Worm (Caenorhabditis elegans) whole organism, L4 larva: ENCODE results near the gene eif-2D.

Source experiments
- F44E2.7 ChIP-seq: fragments of 200-800 bp; sonication (Bioruptor generic); IDR thresholded peaks from 2 replicates; pipeline ENCODE4 v2.1.2; 2022; ENCODE audit warnings: missing genetic modification characterization, missing compliant biosample characterization
- F49E8.2 ChIP-seq: sonication (generic microtip); optimal IDR thresholded peaks from 2 replicates; lab custom pipeline; 2016; ENCODE audit warnings: missing compliant biosample characterization, mild to moderate bottlenecking, missing genetic modification characterization, borderline replicate concordance
- T20F7.1 ChIP-seq: fragments of 200-800 bp; sonication (Bioruptor generic); optimal IDR thresholded peaks from 2 replicates; lab custom pipeline; 2018; ENCODE audit warnings: mild to moderate bottlenecking, missing genetic modification characterization, missing compliant biosample characterization
- ZK546.5 ChIP-seq, 2 experiments: sonication (generic microtip); optimal IDR thresholded peaks; 2 replicates each; lab custom pipeline; 2017; ENCODE audit warnings: missing biosample characterization in 2 of 2, missing genetic modification characterization in 2 of 2
- aly-2 ChIP-seq: sonication (generic microtip); optimal IDR thresholded peaks from 2 replicates; lab custom pipeline; 2018; ENCODE audit warnings: missing biosample characterization, missing genetic modification characterization
- ama-1 ChIP-seq: fragments of 150-350 bp; optimal IDR thresholded peaks from 2 replicates; lab custom pipeline; 2014; ENCODE audit warnings: inconsistent platforms, mixed read lengths
- arid-1 ChIP-seq: fragments of 200-800 bp; sonication (Bioruptor generic); conservative IDR thresholded peaks from 2 replicates; pipeline ENCODE4 v1.3.6; 2022; ENCODE audit warnings: missing genetic modification reagents, missing genetic modification characterization, missing compliant biosample characterization
- ceh-44 ChIP-seq: fragments of 200-800 bp; sonication (Bioruptor generic); IDR thresholded peaks from 2 replicates; pipeline ENCODE4 v1.3.6; 2022; ENCODE audit warnings: missing genetic modification reagents, missing genetic modification characterization, missing compliant biosample characterization
- daf-16 ChIP-seq, 3 experiments: sonication (generic microtip); optimal IDR thresholded peaks; 2 replicates each; lab custom pipeline; 2016 to 2017; ENCODE audit warnings: missing genetic modification characterization in 3 of 3, missing genetic modification reagents in 3 of 3, mild to moderate bottlenecking in 2 of 3, missing compliant biosample characterization in 2 of 3, missing biosample characterization in 1 of 3, moderate library complexity in 1 of 3
- dpl-1 ChIP-seq: fragments of 150-350 bp; optimal IDR thresholded peaks from 2 replicates; lab custom pipeline; 2014; ENCODE audit warnings: missing biosample characterization, missing genetic modification reagents, missing genetic modification characterization
- dve-1 ChIP-seq: sonication (generic microtip); optimal IDR thresholded peaks from 2 replicates; lab custom pipeline; 2017; ENCODE audit warnings: antibody characterized with exemption, mild to moderate bottlenecking, missing genetic modification characterization, missing compliant biosample characterization; ENCODE audit not compliant: insufficient read depth
- fkh-10 ChIP-seq: fragments of 150-350 bp; optimal IDR thresholded peaks from 2 replicates; lab custom pipeline; 2014; ENCODE audit warnings: missing biosample characterization, missing genetic modification reagents, missing genetic modification characterization
- hif-1 ChIP-seq, 2 experiments: sonication (generic microtip); optimal IDR thresholded peaks; 2 replicates each; lab custom pipeline; 2016 to 2017; ENCODE audit warnings: missing compliant biosample characterization in 2 of 2, missing genetic modification characterization in 2 of 2, missing genetic modification reagents in 2 of 2, missing genotype in 2 of 2, mild to moderate bottlenecking in 1 of 2
- hlh-11 ChIP-seq: fragments of 200-800 bp; sonication (Bioruptor generic); optimal IDR thresholded peaks from 2 replicates; lab custom pipeline; 2018; ENCODE audit warnings: mild to moderate bottlenecking, missing genetic modification characterization, missing compliant biosample characterization
- hmg-1.1 ChIP-seq: fragments of 200-800 bp; sonication (Bioruptor generic); IDR thresholded peaks from 2 replicates; pipeline ENCODE4 v1.3.6; 2022; ENCODE audit warnings: missing genetic modification reagents, missing genetic modification characterization, missing compliant biosample characterization
- lin-13 ChIP-seq: fragments of 150-350 bp; optimal IDR thresholded peaks from 2 replicates; lab custom pipeline; 2014; ENCODE audit warnings: missing biosample characterization, missing genetic modification reagents, missing genetic modification characterization
- lin-29 ChIP-seq: fragments of 200-800 bp; sonication (Bioruptor generic); IDR thresholded peaks from 2 replicates; pipeline ENCODE4 v1.3.6; 2022; ENCODE audit warnings: missing genetic modification reagents, missing genetic modification characterization, missing compliant biosample characterization
- lin-38 ChIP-seq: fragments of 200-800 bp; sonication (Bioruptor generic); IDR thresholded peaks from 2 replicates; pipeline ENCODE4 v1.3.6; 2022; ENCODE audit warnings: missing genetic modification reagents, missing genetic modification characterization, missing compliant biosample characterization
- lir-3 ChIP-seq: sonication (generic microtip); optimal IDR thresholded peaks from 2 replicates; lab custom pipeline; 2016; ENCODE audit warnings: mild to moderate bottlenecking, missing genetic modification characterization, missing compliant biosample characterization
- lsy-2 ChIP-seq, 2 experiments: fragments of 150-350 bp in 1 of 2; sonication (generic microtip) in 1 of 2; optimal IDR thresholded peaks; 2 replicates each; lab custom pipeline; 2014 to 2017; ENCODE audit warnings: missing biosample characterization in 2 of 2, missing genetic modification characterization in 2 of 2
- madf-9 ChIP-seq: fragments of 200-800 bp; sonication (Bioruptor generic); conservative IDR thresholded peaks from 2 replicates; pipeline ENCODE4 v1.3.6; 2022; ENCODE audit warnings: missing genetic modification reagents, missing genetic modification characterization, missing compliant biosample characterization
- mep-1 ChIP-seq: fragments of 150-350 bp; sonication (generic microtip); optimal IDR thresholded peaks from 3 replicates; lab custom pipeline; 2014; ENCODE audit warnings: missing biosample characterization, missing genetic modification characterization
- mes-2 ChIP-seq: sonication (generic microtip); optimal IDR thresholded peaks from 2 replicates; lab custom pipeline; 2016; ENCODE audit warnings: missing genotype, mild to moderate bottlenecking, missing genetic modification characterization, missing compliant biosample characterization; ENCODE audit not compliant: poor library complexity, severe bottlenecking
- nhr-102 ChIP-seq: sonication (generic microtip); optimal IDR thresholded peaks from 2 replicates; lab custom pipeline; 2016; ENCODE audit warnings: mild to moderate bottlenecking, missing genetic modification characterization, moderate library complexity, missing compliant biosample characterization
- nhr-11 ChIP-seq: fragments of 150-350 bp; optimal IDR thresholded peaks from 2 replicates; lab custom pipeline; 2014; ENCODE audit warnings: missing biosample characterization, missing genetic modification characterization
- nhr-111 ChIP-seq: fragments of 200-800 bp; sonication (Bioruptor generic); optimal IDR thresholded peaks from 2 replicates; lab custom pipeline; 2018; ENCODE audit warnings: mild to moderate bottlenecking, missing genetic modification characterization, missing compliant biosample characterization
- nhr-237 ChIP-seq: sonication (generic microtip); optimal IDR thresholded peaks from 2 replicates; lab custom pipeline; 2017; ENCODE audit warnings: missing biosample characterization, missing genetic modification characterization
- nhr-28 ChIP-seq: fragments of 150-350 bp; optimal IDR thresholded peaks from 2 replicates; lab custom pipeline; 2014; ENCODE audit warnings: missing biosample characterization, missing genetic modification characterization
- nhr-41 ChIP-seq: fragments of 200-800 bp; sonication (Bioruptor generic); IDR thresholded peaks from 2 replicates; pipeline ENCODE4 v1.3.6; 2022; ENCODE audit warnings: missing genetic modification reagents, missing genetic modification characterization, missing compliant biosample characterization
- nhr-42 ChIP-seq: fragments of 200-800 bp; sonication (Bioruptor generic); IDR thresholded peaks from 2 replicates; pipeline ENCODE4 v1.3.6; 2022; ENCODE audit warnings: missing genetic modification characterization, missing compliant biosample characterization
- nhr-48 ChIP-seq: sonication (generic microtip); optimal IDR thresholded peaks from 2 replicates; lab custom pipeline; 2016; ENCODE audit warnings: mild to moderate bottlenecking, missing genetic modification characterization, missing compliant biosample characterization
- nhr-6 ChIP-seq: fragments of 150-350 bp; optimal IDR thresholded peaks from 2 replicates; lab custom pipeline; 2014; ENCODE audit warnings: missing biosample characterization, missing genetic modification characterization
- nhr-76 ChIP-seq: fragments of 150-350 bp; optimal IDR thresholded peaks from 2 replicates; lab custom pipeline; 2014; ENCODE audit warnings: missing biosample characterization, missing genetic modification characterization
- nhr-77 ChIP-seq: fragments of 150-350 bp; optimal IDR thresholded peaks from 2 replicates; lab custom pipeline; 2014; ENCODE audit warnings: missing biosample characterization, missing genetic modification characterization
- pha-4 ChIP-seq, 2 experiments: fragments of 150-350 bp in 1 of 2; fragments of 200-800 bp in 1 of 2; sonication (Bioruptor generic) in 1 of 2; IDR thresholded peaks in 1 of 2; optimal IDR thresholded peaks in 1 of 2; 2 replicates each; pipeline versions ENCODE4 v1.3.6 to Lab custom; 2014 to 2022; ENCODE audit warnings: missing genetic modification characterization in 2 of 2, missing genetic modification reagents in 2 of 2, missing biosample characterization in 1 of 2, missing compliant biosample characterization in 1 of 2
- php-3 ChIP-seq: fragments of 200-800 bp; sonication (Bioruptor generic); IDR thresholded peaks from 2 replicates; pipeline ENCODE4 v1.3.6; 2022; ENCODE audit warnings: missing genetic modification reagents, missing genetic modification characterization, missing compliant biosample characterization
- pqm-1 ChIP-seq: sonication (generic microtip); optimal IDR thresholded peaks from 2 replicates; lab custom pipeline; 2017; ENCODE audit warnings: missing biosample characterization, missing genetic modification characterization
- saeg-2 ChIP-seq: fragments of 200-800 bp; sonication (Bioruptor generic); IDR thresholded peaks from 2 replicates; pipeline ENCODE4 v1.3.6; 2022; ENCODE audit warnings: missing genetic modification reagents, missing genetic modification characterization, missing compliant biosample characterization
- sdz-12 ChIP-seq: fragments of 200-800 bp; sonication (Bioruptor generic); optimal IDR thresholded peaks from 2 replicates; lab custom pipeline; 2018; ENCODE audit warnings: mild to moderate bottlenecking, missing genetic modification characterization, missing compliant biosample characterization
- snpc-1.2 ChIP-seq: fragments of 200-800 bp; sonication (Bioruptor generic); IDR thresholded peaks from 2 replicates; pipeline ENCODE4 v1.3.6; 2022; ENCODE audit warnings: missing genetic modification reagents, missing genetic modification characterization, missing compliant biosample characterization
- snpc-4 ChIP-seq: fragments of 150-350 bp; optimal IDR thresholded peaks from 2 replicates; lab custom pipeline; 2014; ENCODE audit warnings: missing biosample characterization, missing genetic modification characterization
- spr-1 ChIP-seq: sonication (generic microtip); optimal IDR thresholded peaks from 2 replicates; lab custom pipeline; 2016; ENCODE audit warnings: mild to moderate bottlenecking, missing genetic modification characterization, missing compliant biosample characterization
- tra-1 ChIP-seq: fragments of 200-800 bp; sonication (Bioruptor generic); IDR thresholded peaks from 2 replicates; pipeline ENCODE4 v1.3.6; 2022; ENCODE audit warnings: missing genetic modification reagents, missing genetic modification characterization, missing compliant biosample characterization
- unc-130 ChIP-seq: sonication (generic microtip); optimal IDR thresholded peaks from 2 replicates; lab custom pipeline; 2016; ENCODE audit warnings: missing genetic modification reagents, missing genetic modification characterization, missing compliant biosample characterization
- vab-7 ChIP-seq: fragments of 200-800 bp; sonication (Bioruptor generic); IDR thresholded peaks from 2 replicates; pipeline ENCODE4 v1.3.6; 2022; ENCODE audit warnings: missing genetic modification reagents, missing genetic modification characterization, missing compliant biosample characterization
- zfp-2 ChIP-seq: sonication (generic microtip); optimal IDR thresholded peaks from 2 replicates; lab custom pipeline; 2016; ENCODE audit warnings: mild to moderate bottlenecking, missing genetic modification characterization, missing compliant biosample characterization
- zfp-3 ChIP-seq: fragments of 200-800 bp; sonication (Bioruptor generic); conservative IDR thresholded peaks from 2 replicates; pipeline ENCODE4 v1.3.6; 2022; ENCODE audit warnings: missing genetic modification reagents, missing genetic modification characterization, missing compliant biosample characterization
- ztf-11 ChIP-seq: fragments of 150-350 bp; optimal IDR thresholded peaks from 2 replicates; lab custom pipeline; 2014; ENCODE audit warnings: missing biosample characterization, missing genetic modification characterization
- ztf-7 ChIP-seq: fragments of 150-350 bp; optimal IDR thresholded peaks from 2 replicates; lab custom pipeline; 2014; ENCODE audit warnings: missing biosample characterization, missing genetic modification characterization

The eif-2D gene

ce11 chrII:5712126-5712525 lies 20.6 kb downstream of the eif-2D start (continued):
- TF ChIP-seq snpc-1.2 (GFP tag; lab: Robert Waterston, UW) (0 out of 2 replicates have a peak, but pooled peaks have one; percentile 8), fkh-10 (no peak), nhr-102 (tag; lab: Kevin White, UChicago) (no peak), lin-29 (GFP tag; lab: Robert Waterston, UW) (no peak), T20F7.1 (GFP tag; lab: Kevin White, UChicago) (peak; percentile 30), nhr-77 (tag; lab: Kevin White, UChicago) (no peak), mep-1 (peak; percentile 5), nhr-41 (GFP tag; lab: Robert Waterston, UW) (no peak), nhr-111 (GFP tag; lab: Kevin White, UChicago) (no peak), ceh-44 (GFP tag; lab: Robert Waterston, UW) (no peak), ztf-7 (tag; lab: Kevin White, UChicago) (no peak), sdz-12 (GFP tag; lab: Kevin White, UChicago) (no peak), madf-9 (no peak), tra-1 (GFP tag; lab: Robert Waterston, UW) (no peak), nhr-237 (no peak), zfp-3 (GFP tag; lab: Robert Waterston, UW) (no peak), dve-1 (tag; lab: Kevin White, UChicago) (no peak), hif-1 (tag; optimal IDR thresholded peaks at IDR 0.05; lab: Kevin White, UChicago) (no peak), nhr-28 (tag; lab: Kevin White, UChicago) (no peak), lir-3 (no peak), nhr-11 (tag; lab: Kevin White, UChicago) (no peak), lin-38 (GFP tag; lab: Robert Waterston, UW) (no peak), pqm-1 (tag; lab: Kevin White, UChicago) (no peak), vab-7 (GFP tag; lab: Robert Waterston, UW) (no peak), saeg-2 (no peak), mes-2 (tag; lab: Kevin White, UChicago) (peak; percentile 4), arid-1 (GFP tag; lab: Robert Waterston, UW) (0 out of 2 replicates have a peak, but pooled peaks have one; percentile 20), pha-4 (GFP tag; IDR thresholded peaks at IDR 0.05; lab: Robert Waterston, UW) (no peak), pha-4 (tag; optimal IDR thresholded peaks at IDR 0.05; lab: Kevin White, UChicago) (no peak), F49E8.2 (tag; lab: Kevin White, UChicago) (no peak), php-3 (GFP tag; lab: Robert Waterston, UW) (0 out of 2 replicates have a peak, but pooled peaks have one; percentile 25), ztf-11 (tag; lab: Kevin White, UChicago) (no peak), F44E2.7 (GFP tag; lab: Robert Waterston, UW) (no peak), spr-1 (peak; percentile 34), nhr-76 (tag; lab: Kevin White, UChicago) (no peak), nhr-42 (GFP tag; lab: Robert Waterston, UW) (no peak)

DNA sequence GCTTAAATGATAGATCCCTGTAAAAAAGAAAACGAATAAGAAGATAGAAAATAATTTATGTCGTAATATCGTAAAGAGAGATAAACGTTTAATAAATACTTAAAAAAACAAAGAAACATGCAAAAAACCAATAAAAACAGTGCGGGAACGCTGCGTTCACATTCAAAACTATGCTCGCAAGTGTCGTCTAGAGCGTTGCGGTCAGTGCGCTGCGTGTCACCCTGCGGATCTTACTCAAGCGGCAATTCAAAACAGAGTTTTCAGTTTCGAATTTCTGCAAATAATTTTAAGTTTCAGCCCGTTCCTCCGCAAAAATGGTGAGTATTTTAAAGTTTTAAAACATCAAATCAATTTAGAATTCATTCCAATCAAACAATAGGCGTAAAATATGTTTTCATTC lies 23.3 kb downstream of the eif-2D start, which contains the start of the genes tiar-1 and lelo-4:
tiar-1 (minus strand) TSS at position 17 of the 400 bp plus-strand sequence.
lelo-4 (plus strand) TSS at position 118 of the 400 bp plus-strand sequence.
- TF ChIP-seq hif-1 (tag; optimal IDR thresholded peaks at IDR 0.05; lab: Kevin White, UChicago) (peak in 1 of 2 experiments; percentile 45), lin-13 (GFP tag; lab: Kevin White, UChicago) (peak; percentile 64), saeg-2 (no peak), dpl-1 (GFP tag; lab: Kevin White, UChicago) (peak; percentile 90), daf-16 (GFP tag; optimal IDR thresholded peaks at IDR 0.05; lab: Kevin White, UChicago) (no peak), daf-16 (tag; optimal IDR thresholded peaks at IDR 0.05; lab: Kevin White, UChicago) (peak; percentile 48), hlh-11 (tag; lab: Kevin White, UChicago) (peak; percentile 44), aly-2 (tag; lab: Kevin White, UChicago) (no peak), lin-38 (GFP tag; lab: Robert Waterston, UW) (peak; percentile 53), ama-1 (peak; percentile 47), nhr-6 (tag; lab: Kevin White, UChicago) (peak; percentile 38), hmg-1.1 (GFP tag; lab: Robert Waterston, UW) (peak; percentile 44; the same call in 1 of the 2 replicates), mep-1 (peak; percentile 55), lsy-2 (tag; optimal IDR thresholded peaks at IDR 0.05; lab: Kevin White, UChicago) (peak in 1 of 2 experiments; percentile 83), nhr-48 (tag; lab: Kevin White, UChicago) (no peak), snpc-4 (tag; lab: Kevin White, UChicago) (no peak), unc-130 (GFP tag; lab: Kevin White, UChicago) (peak; percentile 9), arid-1 (GFP tag; lab: Robert Waterston, UW) (0 out of 2 replicates have a peak, but pooled peaks have one; percentile 27), zfp-2 (tag; lab: Kevin White, UChicago) (peak; percentile 18), mes-2 (tag; lab: Kevin White, UChicago) (peak; percentile 84), ZK546.5 (tag; optimal IDR thresholded peaks at IDR 0.05; lab: Kevin White, UChicago) (peak in 1 of 2 experiments; percentile 84), nhr-28 (tag; lab: Kevin White, UChicago) (peak; percentile 34)
